Fruit fly (Drosophila melanogaster) whole organism, adult: ENCODE results near the gene CG32024.

Experiments
- CG11617 ChIP-seq: fragments of 200-800 bp; sonication (Bioruptor generic); optimal IDR thresholded peaks from 2 replicates; lab custom pipeline; 2017; ENCODE audit warnings: mild to moderate bottlenecking, missing biosample characterization, missing genetic modification reagents, missing genetic modification characterization
- CG14711 ChIP-seq: fragments of 200-800 bp; sonication (Bioruptor generic); optimal IDR thresholded peaks from 2 replicates; lab custom pipeline; 2018; ENCODE audit warnings: missing biosample characterization, mild to moderate bottlenecking, missing genetic modification characterization, moderate library complexity
- CG7045 ChIP-seq: fragments of 200-800 bp; sonication (Bioruptor generic); optimal IDR thresholded peaks from 2 replicates; lab custom pipeline; 2017; ENCODE audit warnings: missing biosample characterization, mild to moderate bottlenecking, missing genetic modification characterization
- CG7101 ChIP-seq: fragments of 200-800 bp; sonication (Bioruptor generic); optimal IDR thresholded peaks from 2 replicates; lab custom pipeline; 2018; ENCODE audit warnings: missing biosample characterization, mild to moderate bottlenecking, missing genetic modification characterization, moderate library complexity
- Clk ChIP-seq: fragments of 200-800 bp; sonication (Bioruptor generic); optimal IDR thresholded peaks from 2 replicates; lab custom pipeline; 2017; ENCODE audit warnings: missing biosample characterization, missing genetic modification characterization
- Crg-1 ChIP-seq: fragments of 200-800 bp; sonication (Bioruptor generic); optimal IDR thresholded peaks from 2 replicates; lab custom pipeline; 2016; ENCODE audit warnings: missing biosample characterization, missing genetic modification characterization
- Mnt ChIP-seq: fragments of 200-800 bp; sonication (Bioruptor generic); optimal IDR thresholded peaks from 2 replicates; lab custom pipeline; 2016; ENCODE audit warnings: missing biosample characterization, mild to moderate bottlenecking, missing genetic modification characterization
- cnc ChIP-seq, 2 experiments: fragments of >200 bp; optimal IDR thresholded peaks; 2 replicates each; lab custom pipeline; 2017
- kay ChIP-seq: fragments of 200-800 bp; sonication (Bioruptor generic); peaks from one replicate; lab custom pipeline; 2016; ENCODE audit warnings: missing biosample characterization, missing genetic modification characterization, borderline replicate concordance
- ovo ChIP-seq: fragments of 200-800 bp; sonication (Bioruptor generic); optimal IDR thresholded peaks from 2 replicates; lab custom pipeline; 2016; ENCODE audit warnings: missing biosample characterization, missing genetic modification characterization
- pad ChIP-seq: fragments of 200-800 bp; sonication (Bioruptor generic); optimal IDR thresholded peaks from 3 replicates; lab custom pipeline; 2017; ENCODE audit warnings: missing biosample characterization, missing genetic modification characterization, mild to moderate bottlenecking, moderate library complexity, missing genetic modification reagents
- tj ChIP-seq: fragments of 200-800 bp; sonication (Bioruptor generic); optimal IDR thresholded peaks from 3 replicates; lab custom pipeline; 2017; ENCODE audit warnings: missing biosample characterization, mild to moderate bottlenecking, missing genetic modification characterization, moderate library complexity
- toe ChIP-seq: fragments of 200-800 bp; sonication (Bioruptor generic); optimal IDR thresholded peaks from 2 replicates; lab custom pipeline; 2016; ENCODE audit warnings: missing biosample characterization, missing genetic modification characterization

- TF ChIP-seq CG11617 (GFP tag; lab: Kevin White, UChicago) (no peak), toe (no peak), tj (GFP tag; lab: Kevin White, UChicago) (no peak), cnc (optimal IDR thresholded peaks at IDR 0.05; lab: Kevin White, UChicago) (no peak), CG7101 (tag; lab: Kevin White, UChicago) (no peak), ovo (GFP tag; lab: Kevin White, UChicago) (no peak), Clk (GFP tag; lab: Kevin White, UChicago) (no peak), kay (no peak), CG7045 (GFP tag; lab: Kevin White, UChicago) (no peak), pad (GFP tag; lab: Kevin White, UChicago) (no peak), Mnt (GFP tag; lab: Kevin White, UChicago) (no peak), CG14711 (tag; lab: Kevin White, UChicago) (no peak), Crg-1 (no peak)
Observed at dm6 chr3L:8800432-8800831, 7.0 kb upstream of the CG32024 start, which contains the start of gene CG13310.
